Worm (Caenorhabditis elegans): ENCODE data around the gene tbx-35.
A peak's percentile ranks its signal among the peaks of the same experiment; 100 is the strongest.
"Not testable (repeated sequence)": the region's sequence is repeated elsewhere in the genome, so short reads cannot be mapped to it uniquely, and the experiment has no call there.

tbx-35 gene

ce11 chrII:5543476-5544144 lies 18.4 kb upstream of the tbx-35 start (continued):
- no peak for TF ChIP-seq alr-1 (tag; optimal IDR thresholded peaks at IDR 0.05)
- TF ChIP-seq sma-9 (GFP tag; optimal IDR thresholded peaks at IDR 0.05): peak; percentile 99
- peak; percentile 73 for TF ChIP-seq sma-9 (tag; optimal IDR thresholded peaks at IDR 0.05)
- TF ChIP-seq skn-1 (tag; optimal IDR thresholded peaks at IDR 0.05): peak; percentile 92
- TF ChIP-seq elt-1 (tag; optimal IDR thresholded peaks at IDR 0.05): no peak
- TF ChIP-seq nhr-21 (tag; optimal IDR thresholded peaks at IDR 0.05): peak; percentile 99
- TF ChIP-seq unc-39 (tag; optimal IDR thresholded peaks at IDR 0.05): peak; percentile 76
- TF ChIP-seq sma-3 (GFP tag; optimal IDR thresholded peaks at IDR 0.05): peak; percentile 98
- TF ChIP-seq fos-1 (tag; optimal IDR thresholded peaks at IDR 0.05): peak; percentile 98
- TF ChIP-seq elt-3 (tag; optimal IDR thresholded peaks at IDR 0.05): no peak
- peak; percentile 90 for TF ChIP-seq blmp-1 (tag; optimal IDR thresholded peaks at IDR 0.05; ENCODE audit: insufficient read depth)
- peak; percentile 88 for TF ChIP-seq nhr-237 (tag; optimal IDR thresholded peaks at IDR 0.05)
- TF ChIP-seq zag-1 (tag; optimal IDR thresholded peaks at IDR 0.05): peak; percentile 98
- TF ChIP-seq nhr-12 (tag; optimal IDR thresholded peaks at IDR 0.05): peak; percentile 74
- peak; percentile 97 for TF ChIP-seq nhr-25 (tag; optimal IDR thresholded peaks at IDR 0.05)
- peak; percentile 95 for TF ChIP-seq gmeb-1 (tag; optimal IDR thresholded peaks at IDR 0.05)
- TF ChIP-seq C34F6.9 (tag; optimal IDR thresholded peaks at IDR 0.05): peak; percentile 99
- peak; percentile 98 for TF ChIP-seq F13H6.1 (tag; optimal IDR thresholded peaks at IDR 0.05)

DNA sequence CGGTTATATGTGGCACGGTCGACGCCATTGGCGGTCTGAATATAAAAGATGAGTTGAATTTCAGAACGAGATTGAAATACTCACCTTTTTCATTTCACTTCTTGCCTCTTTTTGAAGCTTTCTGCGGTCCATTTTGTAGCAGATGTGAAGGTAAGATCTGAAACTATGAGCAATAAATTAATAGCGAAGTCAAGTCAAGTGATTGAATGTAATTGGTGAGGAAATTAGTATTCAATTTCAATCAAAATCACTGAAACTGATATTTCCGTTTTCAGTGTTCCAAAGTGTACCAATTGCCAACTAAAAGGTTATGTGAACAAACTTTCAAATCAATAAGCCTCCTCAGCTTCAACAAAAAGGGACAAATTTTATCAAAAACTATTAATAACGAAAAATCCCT lies 16.5 kb upstream of the tbx-35 start, which contains the start of gene C17C3.24:
C17C3.24 (minus strand) TSS at position 101 of the 400 bp plus-strand sequence.
- TF ChIP-seq blmp-1 (tag; optimal IDR thresholded peaks at IDR 0.05; ENCODE audit: insufficient read depth) (no peak), unc-62 (GFP tag; optimal IDR thresholded peaks at IDR 0.05) (no peak), snpc-4 (tag; optimal IDR thresholded peaks at IDR 0.05) (no peak), gmeb-1 (tag; optimal IDR thresholded peaks at IDR 0.05) (no peak), ceh-16 (tag; optimal IDR thresholded peaks at IDR 0.05) (no peak), ztf-4 (tag; optimal IDR thresholded peaks at IDR 0.05) (no peak), nhr-25 (tag; optimal IDR thresholded peaks at IDR 0.05) (no peak), lin-13 (GFP tag; optimal IDR thresholded peaks at IDR 0.05) (no peak), crh-2 (tag; optimal IDR thresholded peaks at IDR 0.05) (no peak), mab-5 (tag; optimal IDR thresholded peaks at IDR 0.05) (no peak), ztf-1 (GFP tag; conservative IDR thresholded peaks at IDR 0.05) (no peak), elt-1 (tag; optimal IDR thresholded peaks at IDR 0.05) (no peak)

- TF ChIP-seq ama-1 (optimal IDR thresholded peaks at IDR 0.05); sem-4 (tag; optimal IDR thresholded peaks at IDR 0.05); ceh-82 (tag; optimal IDR thresholded peaks at IDR 0.05): not testable (repeated sequence)
These were observed 14.9 kb upstream of the tbx-35 start, which contains the start of gene hlh-27 for ce11 chrII:5540113-5540512. hlh-27 (minus strand) TSS chrII:5540213.

- TF ChIP-seq mab-5 (tag; optimal IDR thresholded peaks at IDR 0.05) (no peak), nhr-11 (tag; optimal IDR thresholded peaks at IDR 0.05) (no peak), unc-55 (GFP tag; optimal IDR thresholded peaks at IDR 0.05) (peak; percentile 46)
These were observed 12.3 kb upstream of the tbx-35 start, which contains the start of gene C17C3.11 for ce11 chrII:5537524-5537923. C17C3.11 (plus strand) TSS chrII:5537824.

ce11 chrII:5537078-5537477 lies 11.9 kb upstream of the tbx-35 start:
- TF ChIP-seq unc-55 (GFP tag; optimal IDR thresholded peaks at IDR 0.05): no peak
- no peak for TF ChIP-seq ztf-11 (tag; optimal IDR thresholded peaks at IDR 0.05)
- TF ChIP-seq snpc-4 (tag; optimal IDR thresholded peaks at IDR 0.05): no peak
- TF ChIP-seq Y55F3AM.14 (GFP tag; optimal IDR thresholded peaks at IDR 0.05): no peak
- no peak for TF ChIP-seq nhr-21 (tag; optimal IDR thresholded peaks at IDR 0.05)
- TF ChIP-seq nhr-6 (tag; optimal IDR thresholded peaks at IDR 0.05): no peak
- no peak for TF ChIP-seq sma-9 (GFP tag; optimal IDR thresholded peaks at IDR 0.05)
- TF ChIP-seq sma-9 (tag; optimal IDR thresholded peaks at IDR 0.05): no peak
- no peak for TF ChIP-seq blmp-1 (tag; optimal IDR thresholded peaks at IDR 0.05; ENCODE audit: insufficient read depth)
- no peak for TF ChIP-seq crh-2 (tag; optimal IDR thresholded peaks at IDR 0.05)
- no peak for TF ChIP-seq alr-1 (tag; optimal IDR thresholded peaks at IDR 0.05)
- TF ChIP-seq mab-5 (tag; optimal IDR thresholded peaks at IDR 0.05): no peak
- no peak for TF ChIP-seq R02D3.7 (tag; optimal IDR thresholded peaks at IDR 0.05)
